Fruit fly (Drosophila melanogaster) whole organism, embryonic: ENCODE data around the gene CG4455.

Experiments used
- Bteb2 ChIP-seq: fragments of 200-800 bp; sonication (Bioruptor generic); optimal IDR thresholded peaks from 2 replicates; lab custom pipeline; 2016; ENCODE audit warnings: missing biosample characterization, missing genetic modification characterization
- CG10321 ChIP-seq: fragments of 200-800 bp; sonication (Bioruptor generic); IDR thresholded peaks from 2 replicates; pipeline ENCODE4 v1.3.6; 2022; ENCODE audit warnings: missing biosample characterization, missing genetic modification characterization
- CG10543 ChIP-seq: fragments of 200-800 bp; sonication (Bioruptor generic); optimal IDR thresholded peaks from 3 replicates; lab custom pipeline; 2017; ENCODE audit warnings: missing biosample characterization, mild to moderate bottlenecking, missing genetic modification characterization, moderate library complexity
- CG10654 ChIP-seq: fragments of 200-800 bp; sonication (Bioruptor generic); optimal IDR thresholded peaks from 2 replicates; lab custom pipeline; 2016; ENCODE audit warnings: missing biosample characterization, missing genetic modification characterization
- CG11560 ChIP-seq: fragments of 200-800 bp; sonication (Bioruptor generic); IDR thresholded peaks from 3 replicates; pipeline ENCODE4 v1.3.6; 2022; ENCODE audit warnings: missing biosample characterization, missing genetic modification characterization
- CG12769 ChIP-seq: fragments of 200-800 bp; sonication (Bioruptor generic); optimal IDR thresholded peaks from 2 replicates; lab custom pipeline; 2019; ENCODE audit warnings: missing biosample characterization, mild to moderate bottlenecking, missing genetic modification characterization, moderate library complexity
- CG14050 ChIP-seq: fragments of 200-800 bp; sonication (Bioruptor generic); IDR thresholded peaks from 3 replicates; pipeline ENCODE4 v1.3.6; 2022; ENCODE audit warnings: missing biosample characterization, missing genetic modification characterization
- CG14441 ChIP-seq: fragments of 200-800 bp; sonication (Bioruptor generic); IDR thresholded peaks from 2 replicates; pipeline ENCODE4 v1.3.6; 2022; ENCODE audit warnings: missing biosample characterization, missing genetic modification characterization
- CG15073 ChIP-seq: fragments of 200-800 bp; sonication (Bioruptor generic); optimal IDR thresholded peaks from 2 replicates; lab custom pipeline; 2016; ENCODE audit warnings: missing biosample characterization, missing genetic modification characterization
- CG15696 ChIP-seq: fragments of 200-800 bp; sonication (Bioruptor generic); optimal IDR thresholded peaks from 2 replicates; lab custom pipeline; 2019; ENCODE audit warnings: missing biosample characterization, mild to moderate bottlenecking, missing genetic modification characterization, moderate library complexity
- CG16863 ChIP-seq: fragments of 200-800 bp; sonication (Bioruptor generic); optimal IDR thresholded peaks from 3 replicates; lab custom pipeline; 2016; ENCODE audit warnings: missing biosample characterization, missing genetic modification characterization
- CG17328 ChIP-seq: fragments of 200-800 bp; sonication (Bioruptor generic); IDR thresholded peaks from 2 replicates; pipeline ENCODE4 v1.3.6; 2022; ENCODE audit warnings: missing biosample characterization, missing genetic modification characterization
- CG2712 ChIP-seq: fragments of 200-800 bp; optimal IDR thresholded peaks from 3 replicates; lab custom pipeline; 2019; ENCODE audit warnings: missing biosample characterization, mild to moderate bottlenecking, missing genetic modification characterization, moderate library complexity
- CG33213 ChIP-seq: fragments of 200-800 bp; sonication (Bioruptor generic); optimal IDR thresholded peaks from 3 replicates; lab custom pipeline; 2016; ENCODE audit warnings: missing biosample characterization, missing genetic modification characterization
- CG4328 ChIP-seq: fragments of 200-800 bp; sonication (Bioruptor generic); optimal IDR thresholded peaks from 3 replicates; lab custom pipeline; 2017; ENCODE audit warnings: missing biosample characterization, missing genetic modification reagents, missing genetic modification characterization
- CG7839 ChIP-seq: fragments of 200-800 bp; sonication (Bioruptor generic); optimal IDR thresholded peaks from 3 replicates; lab custom pipeline; 2018; ENCODE audit warnings: missing biosample characterization, mild to moderate bottlenecking, missing genetic modification characterization, moderate library complexity
- CkIIα-i1 ChIP-seq: fragments of 200-800 bp; sonication (Bioruptor generic); IDR thresholded peaks from 2 replicates; pipeline ENCODE4 v1.3.6; 2022; ENCODE audit warnings: missing biosample characterization, missing genetic modification characterization
- D ChIP-seq, 2 experiments: fragments of 200-800 bp in 1 of 2; fragments of >200 bp in 1 of 2; sonication (Bioruptor generic) in 1 of 2; optimal IDR thresholded peaks; 2 replicates in 1 of 2; 3 replicates in 1 of 2; lab custom pipeline; 2017; ENCODE audit warnings: mild to moderate bottlenecking in 1 of 2, missing biosample characterization in 1 of 2, missing genetic modification characterization in 1 of 2, missing genetic modification reagents in 1 of 2
- Dbx ChIP-seq: fragments of 200-800 bp; sonication (Bioruptor generic); IDR thresholded peaks from 3 replicates; pipeline ENCODE4 v1.3.6; 2022; ENCODE audit warnings: missing biosample characterization, missing genetic modification characterization
- Dp ChIP-seq: fragments of 200-800 bp; sonication (Bioruptor generic); optimal IDR thresholded peaks from 2 replicates; lab custom pipeline; 2018; ENCODE audit warnings: missing biosample characterization, mild to moderate bottlenecking, missing genetic modification characterization, moderate library complexity
- Dref ChIP-seq: fragments of 200-800 bp; sonication (Bioruptor generic); IDR thresholded peaks from 2 replicates; pipeline ENCODE4 v1.3.6; 2022; ENCODE audit warnings: missing biosample characterization, missing genetic modification characterization
- Gug ChIP-seq: fragments of 200-800 bp; sonication (Bioruptor generic); IDR thresholded peaks from 4 replicates; pipeline ENCODE4 v1.3.6; 2022; ENCODE audit warnings: missing biosample characterization, missing genetic modification characterization
- Hand ChIP-seq: fragments of 200-800 bp; sonication (Bioruptor generic); optimal IDR thresholded peaks from 2 replicates; lab custom pipeline; 2017; ENCODE audit warnings: mild to moderate bottlenecking, missing biosample characterization, missing genetic modification reagents, missing genetic modification characterization
- Hr3 ChIP-seq: fragments of 200-800 bp; sonication (Bioruptor generic); optimal IDR thresholded peaks from 3 replicates; lab custom pipeline; 2016; ENCODE audit warnings: missing biosample characterization, missing genetic modification characterization
- Jarid2 ChIP-seq: fragments of 200-800 bp; sonication (Bioruptor generic); optimal IDR thresholded peaks from 3 replicates; lab custom pipeline; 2017; ENCODE audit warnings: mild to moderate bottlenecking, missing biosample characterization, missing genetic modification reagents, missing genetic modification characterization
- MBD-R2 ChIP-seq: fragments of 200-800 bp; sonication (Bioruptor generic); IDR thresholded peaks from 2 replicates; pipeline ENCODE4 v1.3.6; 2022; ENCODE audit warnings: missing biosample characterization, missing genetic modification characterization
- Max ChIP-seq: fragments of 200-800 bp; sonication (Bioruptor generic); optimal IDR thresholded peaks from 2 replicates; lab custom pipeline; 2016; ENCODE audit warnings: missing biosample characterization, mild to moderate bottlenecking, missing genetic modification characterization
- Rfx ChIP-seq: fragments of 200-800 bp; sonication (Bioruptor generic); IDR thresholded peaks from 2 replicates; pipeline ENCODE4 v1.3.6; 2022; ENCODE audit warnings: missing biosample characterization, missing genetic modification characterization
- Rx ChIP-seq: fragments of 200-800 bp; sonication (Bioruptor generic); IDR thresholded peaks from 2 replicates; pipeline ENCODE4 v1.3.6; 2022; ENCODE audit warnings: missing biosample characterization, missing genetic modification characterization
- Sox100B ChIP-seq: fragments of 200-800 bp; sonication (Bioruptor generic); optimal IDR thresholded peaks from 3 replicates; lab custom pipeline; 2018; ENCODE audit warnings: missing biosample characterization, mild to moderate bottlenecking, missing genetic modification characterization
- Stat92E ChIP-seq, 3 experiments: fragments of >200 bp in 2 of 3; fragments of 200-800 bp in 1 of 3; sonication (Bioruptor generic) in 1 of 3; optimal IDR thresholded peaks; 2 replicates each; lab custom pipeline; 2017 to 2019; ENCODE audit warnings: missing biosample characterization in 3 of 3, missing genetic modification characterization in 3 of 3, mild to moderate bottlenecking in 1 of 3, moderate library complexity in 1 of 3
- Trl ChIP-seq, 3 experiments: fragments of >200 bp in 2 of 3; fragments of 200-800 bp in 1 of 3; sonication (Bioruptor generic) in 1 of 3; optimal IDR thresholded peaks; 2 replicates in 1 of 3; 3 replicates in 2 of 3; lab custom pipeline; 2016 to 2017; ENCODE audit warnings: missing biosample characterization in 1 of 3, missing genetic modification characterization in 1 of 3
- ara ChIP-seq: fragments of 200-800 bp; sonication (Bioruptor generic); IDR thresholded peaks from 2 replicates; pipeline ENCODE4 v1.3.6; 2022; ENCODE audit warnings: missing biosample characterization, missing genetic modification characterization
- bcd ChIP-seq: fragments of 200-800 bp; sonication (Bioruptor generic); optimal IDR thresholded peaks from 2 replicates; lab custom pipeline; 2017; ENCODE audit warnings: missing biosample characterization, mild to moderate bottlenecking, missing genetic modification characterization
- croc ChIP-seq: fragments of 200-800 bp; sonication (Bioruptor generic); conservative IDR thresholded peaks from 3 replicates; pipeline ENCODE4 v1.3.6; 2022; ENCODE audit warnings: missing biosample characterization, missing genetic modification characterization
- dm ChIP-seq: fragments of 200-800 bp; sonication (Bioruptor generic); optimal IDR thresholded peaks from 3 replicates; lab custom pipeline; 2016; ENCODE audit warnings: missing biosample characterization, missing genetic modification characterization
- esg ChIP-seq: fragments of 200-800 bp; sonication (Bioruptor generic); conservative IDR thresholded peaks from 2 replicates; pipeline ENCODE4 v1.3.6; 2022; ENCODE audit warnings: missing biosample characterization, missing genetic modification characterization
- grn ChIP-seq: fragments of 200-800 bp; sonication (Bioruptor generic); optimal IDR thresholded peaks from 3 replicates; lab custom pipeline; 2017; ENCODE audit warnings: missing biosample characterization, missing genetic modification characterization
- kni ChIP-seq: fragments of 200-800 bp; sonication (Bioruptor generic); optimal IDR thresholded peaks from 3 replicates; lab custom pipeline; 2017; ENCODE audit warnings: mild to moderate bottlenecking, missing biosample characterization, missing genetic modification reagents, missing genetic modification characterization
- lab ChIP-seq: fragments of 200-800 bp; sonication (Bioruptor generic); optimal IDR thresholded peaks from 3 replicates; lab custom pipeline; 2017; ENCODE audit warnings: missing biosample characterization, missing genetic modification characterization, mild to moderate bottlenecking, moderate library complexity, missing genetic modification reagents
- nau ChIP-seq: fragments of 200-800 bp; sonication (Bioruptor generic); optimal IDR thresholded peaks from 3 replicates; lab custom pipeline; 2017; ENCODE audit warnings: missing biosample characterization, mild to moderate bottlenecking, missing genetic modification characterization, missing genetic modification reagents
- nerfin-1 ChIP-seq: fragments of 200-800 bp; sonication (Bioruptor generic); optimal IDR thresholded peaks from 3 replicates; lab custom pipeline; 2019; ENCODE audit warnings: missing biosample characterization, mild to moderate bottlenecking, missing genetic modification characterization, moderate library complexity
- nerfin-2 ChIP-seq: fragments of 200-800 bp; sonication (Bioruptor generic); IDR thresholded peaks from 2 replicates; pipeline ENCODE4 v1.3.6; 2022; ENCODE audit warnings: missing biosample characterization, missing genetic modification characterization; ENCODE audit not compliant: partially characterized antibody
- pros ChIP-seq: fragments of 200-800 bp; sonication (Bioruptor generic); optimal IDR thresholded peaks from 3 replicates; lab custom pipeline; 2019; ENCODE audit warnings: missing biosample characterization, mild to moderate bottlenecking, missing genetic modification characterization, moderate library complexity
- schlank ChIP-seq: fragments of 200-800 bp; sonication (Bioruptor generic); optimal IDR thresholded peaks from 2 replicates; lab custom pipeline; 2018; ENCODE audit warnings: missing biosample characterization, mild to moderate bottlenecking, missing genetic modification characterization
- scrt ChIP-seq: fragments of 200-800 bp; sonication (Bioruptor generic); optimal IDR thresholded peaks from 2 replicates; lab custom pipeline; 2018; ENCODE audit warnings: missing biosample characterization, mild to moderate bottlenecking, missing genetic modification characterization, moderate library complexity
- seq ChIP-seq: fragments of 200-800 bp; sonication (Bioruptor generic); IDR thresholded peaks from 2 replicates; pipeline ENCODE4 v1.3.6; 2022; ENCODE audit warnings: missing biosample characterization, missing genetic modification characterization
- tna ChIP-seq: fragments of 200-800 bp; sonication (Bioruptor generic); IDR thresholded peaks from 2 replicates; pipeline ENCODE4 v1.3.6; 2022; ENCODE audit warnings: missing biosample characterization, missing genetic modification characterization; ENCODE audit not compliant: partially characterized antibody
- tx ChIP-seq: fragments of 200-800 bp; sonication (Bioruptor generic); optimal IDR thresholded peaks from 2 replicates; lab custom pipeline; 2016; ENCODE audit warnings: missing biosample characterization, missing genetic modification characterization

Gene CG4455

DNA sequence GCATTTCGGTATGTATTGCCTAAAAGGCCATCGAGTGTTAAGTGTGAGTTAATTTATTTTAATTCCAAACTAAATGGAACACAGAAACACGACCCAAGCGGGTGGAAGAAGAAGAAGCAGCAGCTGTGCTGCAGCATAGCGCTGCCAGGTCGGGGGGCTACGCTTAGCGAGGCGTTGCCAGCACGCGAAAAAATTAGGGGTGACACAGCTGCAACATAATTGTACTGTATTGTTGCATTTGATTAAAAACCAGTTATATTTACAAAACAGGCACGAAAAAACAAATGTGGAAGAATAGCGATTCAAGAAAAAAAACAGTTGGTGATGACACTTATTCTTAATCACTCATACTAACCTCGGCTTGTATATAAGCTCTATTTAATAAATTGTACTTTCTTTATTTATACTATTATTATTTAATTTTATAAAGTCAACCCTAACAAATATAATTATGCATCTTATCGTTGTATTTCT is 2.5 kb upstream of the CG4455 start (continued):
- no peak for TF ChIP-seq Dp (GFP tag; lab: Kevin White, UChicago)
- TF ChIP-seq kni, result no peak
- TF ChIP-seq Sox100B, result peak; percentile 70
- peak; percentile 38 for TF ChIP-seq CG33213
- TF ChIP-seq CG10654, result peak; percentile 65
- TF ChIP-seq nau (GFP tag; lab: Kevin White, UChicago), result no peak
- peak; percentile 72 for TF ChIP-seq esg (GFP tag; lab: Robert Waterston, UW)
- peak; percentile 78 for TF ChIP-seq CG7839 (tag; lab: Kevin White, UChicago)
- TF ChIP-seq tna (GFP tag; lab: Robert Waterston, UW), result no peak
- TF ChIP-seq Trl (optimal IDR thresholded peaks at IDR 0.05; lab: Kevin White, UChicago), result no peak
- peak; percentile 50 for TF ChIP-seq Trl (GFP tag; optimal IDR thresholded peaks at IDR 0.05; lab: Kevin White, UChicago)
- TF ChIP-seq Dref (GFP tag; lab: Robert Waterston, UW), result peak; percentile 48
- no peak for TF ChIP-seq CG10543 (GFP tag; lab: Kevin White, UChicago)
- TF ChIP-seq Rx (GFP tag; lab: Robert Waterston, UW), result peak; percentile 78
- TF ChIP-seq Hand (GFP tag; lab: Kevin White, UChicago), result peak; percentile 34
- peak; percentile 68 for TF ChIP-seq CG2712 (tag; lab: Kevin White, UChicago)
- peak; percentile 26 for TF ChIP-seq schlank (tag; lab: Kevin White, UChicago)
- peak; percentile 84; the same call in 2 of the 3 replicates for TF ChIP-seq Dbx (GFP tag; lab: Robert Waterston, UW)
- peak; percentile 44 for TF ChIP-seq CG12769 (tag; lab: Kevin White, UChicago)
- peak; percentile 59 for TF ChIP-seq CG15696 (tag; lab: Kevin White, UChicago)
- TF ChIP-seq MBD-R2 (GFP tag; lab: Robert Waterston, UW), result peak; percentile 77
- peak; percentile 76 for TF ChIP-seq CG17328 (GFP tag; lab: Robert Waterston, UW)
- 0 out of 2 replicates have a peak, but pooled peaks have one; percentile 21 for TF ChIP-seq nerfin-2 (GFP tag; lab: Robert Waterston, UW)
- TF ChIP-seq Hr3 (GFP tag; lab: Kevin White, UChicago), result peak; percentile 73
- peak; percentile 75 for TF ChIP-seq bcd
- no peak for TF ChIP-seq pros
- TF ChIP-seq CG15073 (GFP tag; lab: Kevin White, UChicago), result no peak
- peak; percentile 53; the same call in 2 of the 3 replicates for TF ChIP-seq croc (GFP tag; lab: Robert Waterston, UW)
- peak; percentile 68 for TF ChIP-seq CG14050
- no peak for TF ChIP-seq CkIIα-i1 (GFP tag; lab: Robert Waterston, UW)
- peak; percentile 23 for TF ChIP-seq scrt (GFP tag; lab: Kevin White, UChicago)
- TF ChIP-seq ara (GFP tag; lab: Robert Waterston, UW), result peak; percentile 51; the same call in 1 of the 2 replicates
- TF ChIP-seq Jarid2 (GFP tag; lab: Kevin White, UChicago), result no peak
- TF ChIP-seq lab (GFP tag; lab: Kevin White, UChicago), result no peak
- no peak for TF ChIP-seq nerfin-1
- no peak for TF ChIP-seq D (optimal IDR thresholded peaks at IDR 0.05; lab: Kevin White, UChicago)
- TF ChIP-seq D (GFP tag; optimal IDR thresholded peaks at IDR 0.05; lab: Kevin White, UChicago), result peak; percentile 50
- TF ChIP-seq CG14441 (GFP tag; lab: Robert Waterston, UW), result no peak; the same call in 1 of the 2 replicates
- TF ChIP-seq dm (GFP tag; lab: Kevin White, UChicago), result no peak
- TF ChIP-seq CG11560, result peak; percentile 49; the same call in 1 of the 3 replicates
- TF ChIP-seq Rfx (GFP tag; lab: Robert Waterston, UW), result peak; percentile 86
- TF ChIP-seq Bteb2 (GFP tag; lab: Kevin White, UChicago), result peak; percentile 27
- TF ChIP-seq Gug (GFP tag; lab: Robert Waterston, UW), result peak; percentile 78; the same call in 2 of the 4 replicates
- TF ChIP-seq Stat92E (GFP tag; optimal IDR thresholded peaks at IDR 0.05; lab: Kevin White, UChicago), result no peak
- peak; percentile 80 for TF ChIP-seq seq (GFP tag; lab: Robert Waterston, UW)
- peak; percentile 57 for TF ChIP-seq tx (GFP tag; lab: Kevin White, UChicago)
- TF ChIP-seq grn (GFP tag; lab: Kevin White, UChicago), result no peak
- 0 out of 2 replicates have a peak, but pooled peaks have one; percentile 40 for TF ChIP-seq CG10321 (GFP tag; lab: Robert Waterston, UW)
- TF ChIP-seq Max (GFP tag; lab: Kevin White, UChicago), result peak; percentile 63
- peak; percentile 41 for TF ChIP-seq CG16863 (GFP tag; lab: Kevin White, UChicago)
- TF ChIP-seq CG4328 (GFP tag; lab: Kevin White, UChicago), result peak; percentile 28
